Fruit fly (Drosophila melanogaster) Kc167 (cell line): ENCODE data around the gene Gr10a.

Source experiments
- insv ChIP-seq: fragments of >200 bp; optimal IDR thresholded peaks from 3 replicates; lab custom pipeline; 2018; ENCODE audit warnings: missing external identifiers
- psq ChIP-seq: fragments of >200 bp; optimal IDR thresholded peaks from 2 replicates; lab custom pipeline; 2017; ENCODE audit warnings: missing external identifiers
- ttk ChIP-seq: sonication (Bioruptor generic); optimal IDR thresholded peaks from 2 replicates; lab custom pipeline; 2017; ENCODE audit warnings: missing external identifiers

dm6 chrX:11404247-11404646 is 13.0 kb downstream of the Gr10a start:
- TF ChIP-seq ttk (lab: Kevin White, UChicago) (no peak), insv (lab: Kevin White, UChicago) (no peak), psq (lab: Kevin White, UChicago) (no peak)
